Fruit fly (Drosophila melanogaster) whole organism, embryonic: ENCODE measurements around the gene CG7841.

ENCODE experiments used
- Adf1 ChIP-seq: fragments of 200-800 bp; sonication (Bioruptor generic); IDR thresholded peaks from 2 replicates; pipeline ENCODE4 v1.3.6; 2022; ENCODE audit warnings: missing biosample characterization, missing genetic modification characterization
- Aef1 ChIP-seq: fragments of 200-800 bp; sonication (Bioruptor generic); IDR thresholded peaks from 3 replicates; pipeline ENCODE4 v1.3.6; 2022; ENCODE audit warnings: missing biosample characterization, missing genetic modification characterization
- B-H2 ChIP-seq: fragments of 200-800 bp; sonication (Bioruptor generic); optimal IDR thresholded peaks from 2 replicates; lab custom pipeline; 2018; ENCODE audit warnings: missing biosample characterization, mild to moderate bottlenecking, missing genetic modification characterization
- BEAF-32 ChIP-seq: fragments of 200-800 bp; sonication (Bioruptor generic); optimal IDR thresholded peaks from 3 replicates; lab custom pipeline; 2017; ENCODE audit warnings: missing biosample characterization, missing genetic modification characterization, mild to moderate bottlenecking, moderate library complexity, missing genetic modification reagents
- CG11456 ChIP-seq: fragments of 200-800 bp; sonication (Bioruptor generic); IDR thresholded peaks from 3 replicates; pipeline ENCODE4 v1.3.6; 2022; ENCODE audit warnings: missing biosample characterization, missing genetic modification characterization
- CG12299 ChIP-seq: fragments of 200-800 bp; sonication (Bioruptor generic); optimal IDR thresholded peaks from 2 replicates; lab custom pipeline; 2018; ENCODE audit warnings: missing biosample characterization, mild to moderate bottlenecking, missing genetic modification characterization
- CG12744 ChIP-seq: fragments of 200-800 bp; sonication (Bioruptor generic); optimal IDR thresholded peaks from 2 replicates; lab custom pipeline; 2016; ENCODE audit warnings: missing biosample characterization, missing genetic modification characterization
- CG12769 ChIP-seq: fragments of 200-800 bp; sonication (Bioruptor generic); optimal IDR thresholded peaks from 2 replicates; lab custom pipeline; 2019; ENCODE audit warnings: missing biosample characterization, mild to moderate bottlenecking, missing genetic modification characterization, moderate library complexity
- CG13894 ChIP-seq: fragments of 200-800 bp; sonication (Bioruptor generic); optimal IDR thresholded peaks from 3 replicates; lab custom pipeline; 2018; ENCODE audit warnings: missing biosample characterization, mild to moderate bottlenecking, missing genetic modification characterization, moderate library complexity
- CG15514 ChIP-seq: fragments of 200-800 bp; sonication (Bioruptor generic); optimal IDR thresholded peaks from 3 replicates; lab custom pipeline; 2017; ENCODE audit warnings: missing biosample characterization, missing genetic modification characterization, mild to moderate bottlenecking, moderate library complexity, missing genetic modification reagents
- CG18262 ChIP-seq: fragments of 200-800 bp; optimal IDR thresholded peaks from 3 replicates; lab custom pipeline; 2019; ENCODE audit warnings: missing biosample characterization, mild to moderate bottlenecking, missing genetic modification characterization, moderate library complexity
- CG2116 ChIP-seq: fragments of 200-800 bp; sonication (Bioruptor generic); optimal IDR thresholded peaks from 3 replicates; lab custom pipeline; 2018; ENCODE audit warnings: missing biosample characterization, mild to moderate bottlenecking, missing genetic modification characterization
- CG2199 ChIP-seq: fragments of 200-800 bp; sonication (Bioruptor generic); IDR thresholded peaks from 3 replicates; pipeline ENCODE4 v1.3.6; 2022; ENCODE audit warnings: missing biosample characterization, missing genetic modification characterization
- CG33557 ChIP-seq: fragments of 200-800 bp; sonication (Bioruptor generic); optimal IDR thresholded peaks from 2 replicates; lab custom pipeline; 2019; ENCODE audit warnings: missing biosample characterization, mild to moderate bottlenecking, missing genetic modification characterization, moderate library complexity
- CG34376 ChIP-seq: fragments of 200-800 bp; sonication (Bioruptor generic); optimal IDR thresholded peaks from 2 replicates; lab custom pipeline; 2018; ENCODE audit warnings: missing biosample characterization, mild to moderate bottlenecking, missing genetic modification characterization
- CG4328 ChIP-seq: fragments of 200-800 bp; sonication (Bioruptor generic); optimal IDR thresholded peaks from 3 replicates; lab custom pipeline; 2017; ENCODE audit warnings: missing biosample characterization, missing genetic modification reagents, missing genetic modification characterization
- CG7745 ChIP-seq: fragments of 200-800 bp; sonication (Bioruptor generic); optimal IDR thresholded peaks from 2 replicates; lab custom pipeline; 2018; ENCODE audit warnings: missing biosample characterization, mild to moderate bottlenecking, missing genetic modification characterization, moderate library complexity
- CG7928 ChIP-seq: fragments of 200-800 bp; sonication (Bioruptor generic); optimal IDR thresholded peaks from 2 replicates; lab custom pipeline; 2017; ENCODE audit warnings: missing biosample characterization, mild to moderate bottlenecking, missing genetic modification characterization
- CTCF ChIP-seq: fragments of 200-800 bp; sonication (Bioruptor generic); optimal IDR thresholded peaks from 2 replicates; lab custom pipeline; 2017; ENCODE audit warnings: missing biosample characterization, mild to moderate bottlenecking, missing genetic modification characterization, moderate library complexity
- Dad ChIP-seq: fragments of 200-800 bp; sonication (Bioruptor generic); optimal IDR thresholded peaks from 3 replicates; lab custom pipeline; 2016; ENCODE audit warnings: missing biosample characterization, missing genetic modification characterization
- Dref ChIP-seq: fragments of 200-800 bp; sonication (Bioruptor generic); IDR thresholded peaks from 2 replicates; pipeline ENCODE4 v1.3.6; 2022; ENCODE audit warnings: missing biosample characterization, missing genetic modification characterization
- Hr78 ChIP-seq, 2 experiments: fragments of 200-800 bp in 1 of 2; fragments of >200 bp in 1 of 2; sonication (Bioruptor generic) in 1 of 2; optimal IDR thresholded peaks; 2 replicates each; lab custom pipeline; 2017 to 2019; ENCODE audit warnings: missing biosample characterization in 2 of 2, missing genetic modification characterization in 2 of 2, mild to moderate bottlenecking in 1 of 2, moderate library complexity in 1 of 2
- MESR4 ChIP-seq: fragments of 200-800 bp; sonication (Bioruptor generic); optimal IDR thresholded peaks from 2 replicates; lab custom pipeline; 2018; ENCODE audit warnings: missing biosample characterization, mild to moderate bottlenecking, missing genetic modification characterization, moderate library complexity
- Med ChIP-seq: fragments of 200-800 bp; sonication (Bioruptor generic); peaks from one replicate; lab custom pipeline; 2016; ENCODE audit warnings: missing biosample characterization, missing genetic modification characterization, mild to moderate bottlenecking, inconsistent platforms, moderate library complexity
- Optix ChIP-seq: fragments of 200-800 bp; sonication (Bioruptor generic); IDR thresholded peaks from 3 replicates; pipeline ENCODE4 v1.3.6; 2022; ENCODE audit warnings: missing biosample characterization, missing genetic modification characterization
- PHDP ChIP-seq: fragments of 200-800 bp; sonication (Bioruptor generic); optimal IDR thresholded peaks from 3 replicates; lab custom pipeline; 2018; ENCODE audit warnings: missing biosample characterization, mild to moderate bottlenecking, missing genetic modification characterization, moderate library complexity
- Pdp1 ChIP-seq, 2 experiments: fragments of 200-800 bp; sonication (Bioruptor generic); optimal IDR thresholded peaks; 3 replicates each; lab custom pipeline; 2016; ENCODE audit warnings: missing biosample characterization in 2 of 2, missing genetic modification characterization in 2 of 2, mild to moderate bottlenecking in 1 of 2, moderate library complexity in 1 of 2
- cato ChIP-seq: fragments of 200-800 bp; sonication (Bioruptor generic); optimal IDR thresholded peaks from 2 replicates; lab custom pipeline; 2016; ENCODE audit warnings: missing biosample characterization, missing genetic modification characterization, borderline replicate concordance
- chinmo ChIP-seq: fragments of 200-800 bp; sonication (Bioruptor generic); IDR thresholded peaks from 4 replicates; pipeline ENCODE4 v1.3.6; 2022; ENCODE audit warnings: missing biosample characterization, missing genetic modification characterization; ENCODE audit not compliant: partially characterized antibody
- chm ChIP-seq: fragments of 200-800 bp; sonication (Bioruptor generic); IDR thresholded peaks from 2 replicates; pipeline ENCODE4 v1.3.6; 2022; ENCODE audit warnings: missing biosample characterization, missing genetic modification characterization
- chn ChIP-seq: fragments of 200-800 bp; sonication (Bioruptor generic); optimal IDR thresholded peaks from 2 replicates; lab custom pipeline; 2016; ENCODE audit warnings: missing biosample characterization, missing genetic modification characterization
- crol ChIP-seq: fragments of 200-800 bp; sonication (Bioruptor generic); IDR thresholded peaks from 2 replicates; pipeline ENCODE4 v1.3.6; 2022; ENCODE audit warnings: missing biosample characterization, missing genetic modification characterization
- crp ChIP-seq, 2 experiments: fragments of 200-800 bp; sonication (Bioruptor generic); optimal IDR thresholded peaks; 2 replicates in 1 of 2; 3 replicates in 1 of 2; lab custom pipeline; 2017; ENCODE audit warnings: missing biosample characterization in 2 of 2, missing genetic modification characterization in 2 of 2, mild to moderate bottlenecking in 1 of 2, moderate library complexity in 1 of 2
- gem ChIP-seq: fragments of 200-800 bp; sonication (Bioruptor generic); optimal IDR thresholded peaks from 2 replicates; lab custom pipeline; 2019; ENCODE audit warnings: missing biosample characterization, mild to moderate bottlenecking, missing genetic modification characterization, moderate library complexity
- grn ChIP-seq: fragments of 200-800 bp; sonication (Bioruptor generic); optimal IDR thresholded peaks from 3 replicates; lab custom pipeline; 2017; ENCODE audit warnings: missing biosample characterization, missing genetic modification characterization
- gro ChIP-seq: fragments of 200-800 bp; sonication (Bioruptor generic); optimal IDR thresholded peaks from 2 replicates; lab custom pipeline; 2016; ENCODE audit warnings: missing biosample characterization, missing genetic modification characterization
- her ChIP-seq: fragments of 200-800 bp; sonication (Bioruptor generic); optimal IDR thresholded peaks from 2 replicates; lab custom pipeline; 2016; ENCODE audit warnings: missing biosample characterization, missing genetic modification characterization
- lab ChIP-seq: fragments of 200-800 bp; sonication (Bioruptor generic); optimal IDR thresholded peaks from 3 replicates; lab custom pipeline; 2017; ENCODE audit warnings: missing biosample characterization, missing genetic modification characterization, mild to moderate bottlenecking, moderate library complexity, missing genetic modification reagents
- nom ChIP-seq: fragments of 200-800 bp; sonication (Bioruptor generic); optimal IDR thresholded peaks from 2 replicates; lab custom pipeline; 2017; ENCODE audit warnings: missing biosample characterization, missing genetic modification characterization, mild to moderate bottlenecking, moderate library complexity, missing genetic modification reagents
- org-1 ChIP-seq: fragments of 200-800 bp; sonication (Bioruptor generic); optimal IDR thresholded peaks from 2 replicates; lab custom pipeline; 2017; ENCODE audit warnings: missing biosample characterization, missing genetic modification characterization
- otp ChIP-seq: fragments of 200-800 bp; sonication (Bioruptor generic); IDR thresholded peaks from 3 replicates; pipeline ENCODE4, ENCODE4 v1.3.6; 2022; ENCODE audit warnings: missing biosample characterization, missing genetic modification characterization
- peb ChIP-seq: fragments of 200-800 bp; sonication (Bioruptor generic); IDR thresholded peaks from 2 replicates; pipeline ENCODE4 v1.3.6; 2022; ENCODE audit warnings: missing biosample characterization, missing genetic modification characterization
- sna ChIP-seq: fragments of 200-800 bp; sonication (Bioruptor generic); IDR thresholded peaks from 2 replicates; pipeline ENCODE4 v1.3.6; 2022; ENCODE audit warnings: missing biosample characterization, missing genetic modification characterization; ENCODE audit not compliant: partially characterized antibody
- sqz ChIP-seq: fragments of 200-800 bp; sonication (Bioruptor generic); optimal IDR thresholded peaks from 3 replicates; lab custom pipeline; 2018; ENCODE audit warnings: missing biosample characterization, mild to moderate bottlenecking, missing genetic modification characterization
- ssp ChIP-seq: fragments of 200-800 bp; sonication (Bioruptor generic); IDR thresholded peaks from 2 replicates; pipeline ENCODE4 v1.3.6; 2022; ENCODE audit warnings: missing biosample characterization, missing genetic modification characterization
- unc-4 ChIP-seq: fragments of 200-800 bp; sonication (Bioruptor generic); IDR thresholded peaks from 2 replicates; pipeline ENCODE4 v1.3.6; 2022; ENCODE audit warnings: missing biosample characterization, missing genetic modification characterization; ENCODE audit not compliant: partially characterized antibody
- vfl ChIP-seq: fragments of 200-800 bp; sonication (Bioruptor generic); optimal IDR thresholded peaks from 2 replicates; lab custom pipeline; 2016; ENCODE audit warnings: missing biosample characterization, missing genetic modification characterization
- wek ChIP-seq: fragments of 200-800 bp; sonication (Bioruptor generic); optimal IDR thresholded peaks from 3 replicates; lab custom pipeline; 2018; ENCODE audit warnings: missing biosample characterization, mild to moderate bottlenecking, missing genetic modification characterization, moderate library complexity
- yki ChIP-seq: fragments of >200 bp; optimal IDR thresholded peaks from 3 replicates; lab custom pipeline; 2018
- zen ChIP-seq: fragments of 200-800 bp; sonication (Bioruptor generic); optimal IDR thresholded peaks from 3 replicates; lab custom pipeline; 2018; ENCODE audit warnings: missing biosample characterization, mild to moderate bottlenecking, missing genetic modification characterization, moderate library complexity

CG7841 gene

DNA sequence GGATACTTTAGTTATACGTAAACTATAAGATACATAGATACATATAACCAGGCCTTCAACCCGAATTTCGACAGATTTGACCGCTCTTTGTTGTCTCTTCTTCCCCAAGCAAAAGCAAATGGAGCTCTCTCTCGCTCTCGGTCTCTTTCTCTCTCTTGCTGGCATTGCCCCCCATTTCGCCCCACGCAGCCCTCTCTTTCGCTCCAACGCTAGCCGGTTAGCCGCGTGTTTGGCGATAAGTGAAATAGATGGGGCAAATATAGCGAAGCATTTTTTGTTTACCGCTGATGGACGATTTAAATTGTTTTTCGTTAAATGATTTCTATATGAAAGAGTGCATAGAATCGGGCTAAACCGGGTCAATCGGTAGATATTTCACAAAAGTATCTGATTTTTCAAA is 6.4 kb upstream of the CG7841 start (continued):
- TF ChIP-seq CG4328 (GFP tag; lab: Kevin White, UChicago) (no peak), CG11456 (GFP tag; lab: Robert Waterston, UW) (no peak), Dad (GFP tag; lab: Kevin White, UChicago) (no peak), gro (GFP tag; lab: Kevin White, UChicago) (peak; percentile 14), sna (GFP tag; lab: Robert Waterston, UW) (peak; percentile 38; the same call in 1 of the 2 replicates), Pdp1 (GFP tag; optimal IDR thresholded peaks at IDR 0.05; lab: Kevin White, UChicago) (no peak), CG7745 (tag; lab: Kevin White, UChicago) (no peak), lab (GFP tag; lab: Kevin White, UChicago) (peak; percentile 49), Optix (GFP tag; lab: Robert Waterston, UW) (no peak), MESR4 (no peak), crol (GFP tag; lab: Robert Waterston, UW) (peak; percentile 98), chn (GFP tag; lab: Kevin White, UChicago) (peak; percentile 84), Med (GFP tag; lab: Kevin White, UChicago) (peak; percentile 6), CG7928 (GFP tag; lab: Kevin White, UChicago) (no peak), Hr78 (GFP tag; optimal IDR thresholded peaks at IDR 0.05; lab: Kevin White, UChicago) (peak in 1 of 2 experiments; percentile 1), cato (no peak), B-H2 (GFP tag; lab: Kevin White, UChicago) (no peak), zen (tag; lab: Kevin White, UChicago) (no peak), peb (GFP tag; lab: Robert Waterston, UW) (no peak), ssp (GFP tag; lab: Robert Waterston, UW) (no peak), BEAF-32 (GFP tag; lab: Kevin White, UChicago) (no peak), her (peak; percentile 35), chinmo (GFP tag; lab: Robert Waterston, UW) (peak; percentile 82; the same call in 3 of the 4 replicates), nom (GFP tag; lab: Kevin White, UChicago) (peak; percentile 22), vfl (GFP tag; lab: Kevin White, UChicago) (no peak), CG34376 (GFP tag; lab: Kevin White, UChicago) (peak; percentile 48), CG2116 (no peak), yki (peak; percentile 48), Aef1 (GFP tag; lab: Robert Waterston, UW) (no peak), CG15514 (GFP tag; lab: Kevin White, UChicago) (peak; percentile 12), CG13894 (tag; lab: Kevin White, UChicago) (peak; percentile 92), Dref (GFP tag; lab: Robert Waterston, UW) (no peak), CTCF (no peak), sqz (GFP tag; lab: Kevin White, UChicago) (peak; percentile 49), grn (peak; percentile 22), CG12744 (GFP tag; lab: Kevin White, UChicago) (no peak), CG33557 (GFP tag; lab: Kevin White, UChicago) (no peak), wek (GFP tag; lab: Kevin White, UChicago) (peak; percentile 50), crp (GFP tag; optimal IDR thresholded peaks at IDR 0.05; lab: Kevin White, UChicago) (peak in 1 of 2 experiments; percentile 20), CG12299 (tag; lab: Kevin White, UChicago) (no peak), PHDP (no peak), gem (tag; lab: Kevin White, UChicago) (no peak), chm (GFP tag; lab: Robert Waterston, UW) (peak; percentile 22; the same call in 1 of the 2 replicates), org-1 (GFP tag; lab: Kevin White, UChicago) (no peak), CG12769 (tag; lab: Kevin White, UChicago) (peak; percentile 66), Adf1 (no peak; the same call in 1 of the 2 replicates), otp (GFP tag; lab: Robert Waterston, UW) (peak; percentile 38; the same call in 1 of the 3 replicates), unc-4 (GFP tag; lab: Robert Waterston, UW) (peak; percentile 40; the same call in 1 of the 2 replicates), CG2199 (GFP tag; lab: Robert Waterston, UW) (peak; percentile 40; the same call in 1 of the 3 replicates), CG18262 (tag; lab: Kevin White, UChicago) (no peak)
